Worm (Caenorhabditis elegans): ENCODE data around the gene Y56A3A.2.
"Not testable (repeated sequence)": the region's sequence is repeated elsewhere in the genome, so short reads cannot be mapped to it uniquely, and the experiment has no call there.

Y56A3A.2 gene

ce11 chrIII:11891335-11891734 lies 29.3 kb upstream of the Y56A3A.2 start, which contains the start of gene faah-5:
TSS of gene faah-5 (minus strand) at chrIII:11891435.
- no peak for TF ChIP-seq unc-3 (GFP tag; conservative IDR thresholded peaks at IDR 0.05)
- TF ChIP-seq unc-3 (tag; optimal IDR thresholded peaks at IDR 0.05): no peak
- no peak for TF ChIP-seq zip-5 (tag; optimal IDR thresholded peaks at IDR 0.05)
- TF ChIP-seq odd-2 (tag; optimal IDR thresholded peaks at IDR 0.05): no peak
- TF ChIP-seq fax-1 (tag; optimal IDR thresholded peaks at IDR 0.05): no peak
- TF ChIP-seq ahr-1 (tag; optimal IDR thresholded peaks at IDR 0.05): no peak
- TF ChIP-seq nfya-1 (tag; optimal IDR thresholded peaks at IDR 0.05): no peak
- no peak for TF ChIP-seq C08G9.2 (tag; optimal IDR thresholded peaks at IDR 0.05)
- no peak for TF ChIP-seq dmd-4 (tag; optimal IDR thresholded peaks at IDR 0.05; ENCODE audit: borderline replicate concordance)

- TF ChIP-seq ceh-34, ttx-3, pros-1 (tag; optimal IDR thresholded peaks at IDR 0.05): not testable (repeated sequence)
These were observed 21.6 kb upstream of the Y56A3A.2 start, which contains the start of gene fbxb-22 for ce11 chrIII:11883694-11884093. TSS of gene fbxb-22 (minus strand) at chrIII:11883754.

ce11 chrIII:11881549-11881948 lies 19.5 kb upstream of the Y56A3A.2 start:
- TF ChIP-seq elt-2 (tag; optimal IDR thresholded peaks at IDR 0.05): peak; percentile 42
- TF ChIP-seq tbx-2 (tag; optimal IDR thresholded peaks at IDR 0.05): no peak

ce11 chrIII:11878751-11879150 lies 16.7 kb upstream of the Y56A3A.2 start, which contains the start of gene Y56A3A.6:
TSS of gene Y56A3A.6 (minus strand) at chrIII:11878803.
- TF ChIP-seq pha-4 (tag; optimal IDR thresholded peaks at IDR 0.05): no peak
- TF ChIP-seq pax-1 (tag; optimal IDR thresholded peaks at IDR 0.05): no peak
- peak; percentile 79 for TF ChIP-seq elt-2 (tag; optimal IDR thresholded peaks at IDR 0.05)

ce11 chrIII:11876130-11876529 lies 14.1 kb upstream of the Y56A3A.2 start:
- no peak for TF ChIP-seq sox-2 (GFP tag; IDR thresholded peaks at IDR 0.05)
- no peak for TF ChIP-seq ceh-48 (tag; optimal IDR thresholded peaks at IDR 0.05)
- TF ChIP-seq fkh-6 (tag; optimal IDR thresholded peaks at IDR 0.05): no peak
- peak; percentile 32 for TF ChIP-seq elt-4 (tag; optimal IDR thresholded peaks at IDR 0.05)

- TF ChIP-seq pax-1 (tag; optimal IDR thresholded peaks at IDR 0.05): no peak
- TF ChIP-seq pros-1 (tag; optimal IDR thresholded peaks at IDR 0.05): no peak
- TF ChIP-seq sox-4 (tag; optimal IDR thresholded peaks at IDR 0.05): no peak
- TF ChIP-seq unc-86 (tag; optimal IDR thresholded peaks at IDR 0.05): no peak
- TF ChIP-seq mec-3 (tag; optimal IDR thresholded peaks at IDR 0.05; ENCODE audit: borderline replicate concordance): no peak
- TF ChIP-seq rnt-1 (tag; optimal IDR thresholded peaks at IDR 0.05): no peak
- TF ChIP-seq hlh-13 (GFP tag; optimal IDR thresholded peaks at IDR 0.05): no peak
- TF ChIP-seq hlh-15 (tag; optimal IDR thresholded peaks at IDR 0.05): no peak
- TF ChIP-seq C08G9.2 (tag; optimal IDR thresholded peaks at IDR 0.05): no peak
- no peak for TF ChIP-seq ceh-31 (tag; optimal IDR thresholded peaks at IDR 0.05)
- TF ChIP-seq dmd-4 (tag; optimal IDR thresholded peaks at IDR 0.05; ENCODE audit: borderline replicate concordance): no peak
- TF ChIP-seq gmeb-2 (tag; optimal IDR thresholded peaks at IDR 0.05): no peak
- TF ChIP-seq pag-3 (tag; optimal IDR thresholded peaks at IDR 0.05; ENCODE audit: borderline replicate concordance): no peak
These were observed 12.2 kb upstream of the Y56A3A.2 start for ce11 chrIII:11874242-11874641.

- TF ChIP-seq C08G9.2 (tag; optimal IDR thresholded peaks at IDR 0.05) (peak; percentile 0), fkh-6 (tag; optimal IDR thresholded peaks at IDR 0.05) (no peak)
These were observed 9.6 kb upstream of the Y56A3A.2 start for ce11 chrIII:11871617-11872016.

All from whole organism, late embryonic.